Worm (Caenorhabditis elegans): Measurements from ENCODE around the gene nsy-7.
A peak's percentile ranks its signal among the peaks of the same experiment; 100 is the strongest.

nsy-7 gene

DNA sequence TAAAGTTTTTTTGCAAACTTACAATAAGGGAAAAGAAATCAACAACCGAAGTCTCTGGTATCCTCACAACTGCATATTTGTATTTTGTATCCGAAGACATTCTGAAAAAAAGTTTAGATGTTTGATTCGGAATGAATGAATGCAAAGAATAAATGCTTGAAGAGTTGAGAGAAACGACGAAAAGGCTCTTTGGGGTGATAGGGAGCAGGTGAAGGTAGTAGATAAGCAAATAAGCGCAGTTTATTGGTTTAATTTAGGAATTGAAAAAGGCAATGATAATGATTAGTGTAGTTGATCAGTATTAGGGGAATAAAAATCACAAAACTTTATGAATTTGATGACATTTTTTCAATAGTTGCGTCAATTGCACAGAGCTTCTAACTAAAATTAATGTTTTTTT lies at the start of gene nsy-7:
TSS of gene nsy-7 (minus strand) at position 101 of the 400 bp plus-strand sequence.
- no peak for TF ChIP-seq fkh-10 (GFP tag; optimal IDR thresholded peaks at IDR 0.05)
- TF ChIP-seq sup-37 (GFP tag; optimal IDR thresholded peaks at IDR 0.05): no peak
- TF ChIP-seq nhr-47 (tag; optimal IDR thresholded peaks at IDR 0.05): no peak
- no peak for TF ChIP-seq rnt-1 (tag; optimal IDR thresholded peaks at IDR 0.05)
- no peak for TF ChIP-seq unc-30 (tag; optimal IDR thresholded peaks at IDR 0.05)
- TF ChIP-seq isw-1 (GFP tag; IDR thresholded peaks at IDR 0.05): no peak
- TF ChIP-seq nhr-12 (tag; optimal IDR thresholded peaks at IDR 0.05): no peak
- TF ChIP-seq C16A3.4 (tag; optimal IDR thresholded peaks at IDR 0.05): no peak
- TF ChIP-seq lsy-2 (tag; optimal IDR thresholded peaks at IDR 0.05): no peak
- TF ChIP-seq blmp-1 (tag; optimal IDR thresholded peaks at IDR 0.05): no peak
- no peak for TF ChIP-seq pag-3 (tag; optimal IDR thresholded peaks at IDR 0.05; ENCODE audit: borderline replicate concordance, insufficient read depth)
- no peak for TF ChIP-seq C34B4.2 (tag; optimal IDR thresholded peaks at IDR 0.05)
- no peak for TF ChIP-seq ceh-82 (tag; optimal IDR thresholded peaks at IDR 0.05)
- no peak for TF ChIP-seq nhr-84 (tag; optimal IDR thresholded peaks at IDR 0.05)
- TF ChIP-seq lin-39 (tag; optimal IDR thresholded peaks at IDR 0.05): no peak

DNA sequence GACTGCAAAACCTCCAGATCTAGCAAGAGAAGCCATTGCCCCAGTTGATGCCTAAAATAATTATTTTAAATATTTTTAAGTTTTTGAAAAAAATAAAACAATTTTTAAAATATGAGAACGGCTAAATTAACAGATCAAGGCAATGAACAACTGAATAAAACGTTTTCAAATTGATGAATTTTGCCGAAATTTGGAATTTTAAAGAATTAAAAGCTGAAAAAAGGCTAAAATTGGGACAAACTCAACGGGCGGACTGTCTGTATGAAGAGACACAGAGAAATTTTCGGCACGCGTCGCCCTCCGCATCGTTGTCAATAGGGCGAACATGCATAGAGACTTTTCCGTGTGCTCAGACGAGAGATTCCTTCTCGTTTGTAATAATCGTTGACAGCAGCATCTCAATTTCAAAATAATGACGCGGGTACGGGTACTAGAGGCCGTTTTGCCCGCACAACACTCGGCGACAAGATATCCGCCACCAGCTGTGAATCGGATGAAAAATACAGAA lies 49.6 kb upstream of the nsy-7 start, which contains the start of the genes isp-1 and islo-1:
TSS of gene isp-1 (minus strand) at position 51 of the 508 bp plus-strand sequence.
TSS of gene islo-1 (plus strand) at position 385 of the 508 bp plus-strand sequence.
- TF ChIP-seq ceh-63 (GFP tag; optimal IDR thresholded peaks at IDR 0.05) (no peak), lin-14 (GFP tag; optimal IDR thresholded peaks at IDR 0.05) (peak; percentile 65), ets-5 (GFP tag; IDR thresholded peaks at IDR 0.05) (no peak), tlp-1 (tag; optimal IDR thresholded peaks at IDR 0.05) (no peak), lin-15B (tag; optimal IDR thresholded peaks at IDR 0.05) (peak; percentile 77), swsn-7 (tag; optimal IDR thresholded peaks at IDR 0.05) (peak; percentile 24), hlh-4 (tag; optimal IDR thresholded peaks at IDR 0.05) (no peak), snpc-4 (tag; optimal IDR thresholded peaks at IDR 0.05) (peak; percentile 6), xbp-1 (tag; optimal IDR thresholded peaks at IDR 0.05) (peak; percentile 22), rnt-1 (tag; optimal IDR thresholded peaks at IDR 0.05) (peak; percentile 56), unc-130 (tag; optimal IDR thresholded peaks at IDR 0.05) (peak; percentile 33), nhr-71 (tag; optimal IDR thresholded peaks at IDR 0.05) (peak; percentile 60), skn-1 (tag; optimal IDR thresholded peaks at IDR 0.05) (peak; percentile 4), nhr-77 (tag; optimal IDR thresholded peaks at IDR 0.05) (peak; percentile 63), tbx-2 (tag; optimal IDR thresholded peaks at IDR 0.05) (peak; percentile 15), C16A3.4 (tag; optimal IDR thresholded peaks at IDR 0.05) (peak; percentile 74), ceh-82 (tag; optimal IDR thresholded peaks at IDR 0.05) (peak in 2 of 3 experiments; percentile 28 to 75), dpl-1 (GFP tag; optimal IDR thresholded peaks at IDR 0.05) (peak; percentile 25 to 58 (median 46)), pax-3 (tag; optimal IDR thresholded peaks at IDR 0.05) (no peak), F16B12.6 (tag; optimal IDR thresholded peaks at IDR 0.05) (peak; percentile 24), nhr-47 (tag; optimal IDR thresholded peaks at IDR 0.05) (peak; percentile 43), dsc-1 (tag; optimal IDR thresholded peaks at IDR 0.05) (no peak), lsy-2 (tag; optimal IDR thresholded peaks at IDR 0.05) (peak; percentile 12 to 82), isw-1 (GFP tag; IDR thresholded peaks at IDR 0.05) (peak; percentile 8; the same call in 1 of the 2 replicates), efl-1 (optimal IDR thresholded peaks at IDR 0.05) (peak; percentile 48 to 71), efl-1 (GFP tag; optimal IDR thresholded peaks at IDR 0.05 in 1 of 2) (peak in 1 of 2 experiments; percentile 61), snu-23 (GFP tag; optimal IDR thresholded peaks at IDR 0.05) (peak; percentile 60), lin-35 (GFP tag; optimal IDR thresholded peaks at IDR 0.05) (peak; percentile 69 to 77), elt-3 (tag; optimal IDR thresholded peaks at IDR 0.05) (peak in 1 of 6 experiments; percentile 4), blmp-1 (tag; optimal IDR thresholded peaks at IDR 0.05) (peak; percentile 36), fkh-8 (tag; optimal IDR thresholded peaks at IDR 0.05) (peak; percentile 1), hlh-17 (GFP tag; optimal IDR thresholded peaks at IDR 0.05; ENCODE audit: borderline replicate concordance) (no peak), irx-1 (tag; optimal IDR thresholded peaks at IDR 0.05) (peak; percentile 34), unc-62 (GFP tag; optimal IDR thresholded peaks at IDR 0.05) (no peak), lin-13 (GFP tag; optimal IDR thresholded peaks at IDR 0.05) (peak; percentile 26), ceh-90 (tag; optimal IDR thresholded peaks at IDR 0.05) (no peak), nhr-90 (tag; optimal IDR thresholded peaks at IDR 0.05; ENCODE audit: poor library complexity) (no peak), nhr-20 (tag; optimal IDR thresholded peaks at IDR 0.05) (peak; percentile 52), nhr-85 (tag) (peak; percentile 50), mep-1 (tag; optimal IDR thresholded peaks at IDR 0.05) (peak; percentile 63), mdl-1 (tag; optimal IDR thresholded peaks at IDR 0.05) (peak in 1 of 2 experiments; percentile 73)
